Worm (Caenorhabditis elegans): ENCODE data around the gene set-16.

set-16 gene

DNA sequence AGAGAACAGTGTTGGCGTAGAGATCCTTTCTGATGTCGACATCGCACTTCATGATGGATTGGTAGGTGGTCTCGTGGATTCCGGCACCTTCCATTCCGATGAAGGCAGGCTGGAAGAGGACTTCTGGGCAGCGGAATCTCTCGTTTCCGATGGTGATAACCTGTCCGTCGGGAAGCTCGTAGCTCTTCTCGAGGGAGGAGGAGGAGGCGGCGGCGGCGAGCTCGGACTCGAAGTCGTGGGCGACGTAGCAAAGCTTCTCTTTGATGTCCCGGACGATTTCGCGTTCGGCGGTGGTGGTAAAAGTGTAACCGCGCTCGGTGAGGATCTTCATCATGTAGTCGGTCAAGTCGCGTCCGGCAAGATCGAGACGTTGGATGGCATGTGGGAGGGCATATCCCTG is 38.9 kb upstream of the set-16 start:
- TF ChIP-seq efl-1 (optimal IDR thresholded peaks at IDR 0.05) (no peak), efl-1 (GFP tag; optimal IDR thresholded peaks at IDR 0.05 in 1 of 2) (peak in 1 of 2 experiments; percentile 21), hlh-4 (tag; optimal IDR thresholded peaks at IDR 0.05) (no peak)

DNA sequence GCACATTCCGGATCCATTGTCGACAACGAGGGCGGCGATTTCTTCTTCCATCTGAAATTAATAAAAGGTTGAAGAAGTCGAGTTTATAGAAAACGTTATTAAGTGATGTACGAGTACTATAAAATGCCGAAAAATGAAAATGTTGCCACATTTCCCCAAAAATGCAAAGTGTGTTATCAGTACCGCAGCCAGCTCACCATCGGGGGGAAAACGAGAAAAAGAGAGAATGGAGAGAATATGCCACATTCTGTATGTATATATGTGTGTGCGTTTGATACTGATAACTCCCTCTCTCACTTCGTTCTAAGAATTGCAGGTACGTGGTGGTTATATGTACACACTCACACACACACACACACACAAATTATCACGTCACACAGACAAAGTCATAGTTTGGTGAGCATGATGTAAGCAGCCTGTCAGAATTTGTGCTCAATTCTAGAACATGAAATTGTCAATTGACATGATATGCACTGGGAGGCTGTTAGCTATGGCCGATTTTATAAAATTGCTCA is 37.6 kb upstream of the set-16 start, which contains the start of gene act-5:
Gene act-5 (minus strand): TSS at position 51 of the 515 bp plus-strand sequence.
- no peak for TF ChIP-seq mef-2 (tag; optimal IDR thresholded peaks at IDR 0.05)
- no peak for TF ChIP-seq efl-1 (optimal IDR thresholded peaks at IDR 0.05)
- TF ChIP-seq efl-1 (GFP tag; optimal IDR thresholded peaks at IDR 0.05 in 1 of 2): peak in 1 of 2 experiments; percentile 76
- peak; percentile 26 for TF ChIP-seq nhr-71 (tag; optimal IDR thresholded peaks at IDR 0.05)
- TF ChIP-seq snpc-4 (tag; optimal IDR thresholded peaks at IDR 0.05): no peak
- TF ChIP-seq nhr-76 (tag; optimal IDR thresholded peaks at IDR 0.05): no peak
- TF ChIP-seq nhr-77 (tag; optimal IDR thresholded peaks at IDR 0.05): no peak
- peak in 1 of 2 experiments; percentile 30 for TF ChIP-seq mdl-1 (tag; optimal IDR thresholded peaks at IDR 0.05)
- TF ChIP-seq isw-1 (GFP tag; IDR thresholded peaks at IDR 0.05): no peak
- TF ChIP-seq egl-13 (tag; optimal IDR thresholded peaks at IDR 0.05): no peak
- TF ChIP-seq xbp-1 (tag; optimal IDR thresholded peaks at IDR 0.05): no peak
- peak; percentile 48 for TF ChIP-seq nhr-85 (tag)
- TF ChIP-seq mab-9 (GFP tag; IDR thresholded peaks at IDR 0.05): no peak
- no peak for TF ChIP-seq snu-23 (GFP tag; optimal IDR thresholded peaks at IDR 0.05)
- peak; percentile 79 for TF ChIP-seq pqm-1 (tag; optimal IDR thresholded peaks at IDR 0.05)
- peak; percentile 3 for TF ChIP-seq pax-3 (tag; optimal IDR thresholded peaks at IDR 0.05)
- no peak for TF ChIP-seq nhr-11 (tag; optimal IDR thresholded peaks at IDR 0.05)
- no peak for TF ChIP-seq hlh-4 (tag; optimal IDR thresholded peaks at IDR 0.05)
- TF ChIP-seq lin-14 (GFP tag; optimal IDR thresholded peaks at IDR 0.05): peak; percentile 23
- no peak for TF ChIP-seq hlh-17 (GFP tag; optimal IDR thresholded peaks at IDR 0.05; ENCODE audit: borderline replicate concordance)
- TF ChIP-seq ceh-63 (GFP tag; optimal IDR thresholded peaks at IDR 0.05): no peak
- TF ChIP-seq ceh-88 (GFP tag; IDR thresholded peaks at IDR 0.05): no peak
- no peak for TF ChIP-seq Y116A8C.19 (tag; optimal IDR thresholded peaks at IDR 0.05; ENCODE audit: borderline replicate concordance)
- peak in 1 of 2 experiments; percentile 71 for TF ChIP-seq lin-35 (GFP tag; optimal IDR thresholded peaks at IDR 0.05)
- no peak for TF ChIP-seq F16B12.6 (tag; optimal IDR thresholded peaks at IDR 0.05)
- TF ChIP-seq dsc-1 (tag; optimal IDR thresholded peaks at IDR 0.05): no peak
- TF ChIP-seq nhr-28 (tag; optimal IDR thresholded peaks at IDR 0.05): no peak
- no peak for TF ChIP-seq lin-13 (GFP tag; optimal IDR thresholded peaks at IDR 0.05)
- TF ChIP-seq fkh-8 (tag; optimal IDR thresholded peaks at IDR 0.05): no peak
- peak; percentile 30 for TF ChIP-seq nhr-90 (tag; optimal IDR thresholded peaks at IDR 0.05; ENCODE audit: poor library complexity)
- peak; percentile 17 for TF ChIP-seq jun-1 (tag; optimal IDR thresholded peaks at IDR 0.05)
- TF ChIP-seq skn-1 (tag; optimal IDR thresholded peaks at IDR 0.05): no peak
- TF ChIP-seq ceh-82 (tag; optimal IDR thresholded peaks at IDR 0.05): no peak
- no peak for TF ChIP-seq fkh-4 (tag; optimal IDR thresholded peaks at IDR 0.05; ENCODE audit: borderline replicate concordance)
- no peak for TF ChIP-seq alr-1 (tag; optimal IDR thresholded peaks at IDR 0.05; ENCODE audit: borderline replicate concordance)
- no peak for TF ChIP-seq nhr-19 (GFP tag; conservative IDR thresholded peaks at IDR 0.05)
- no peak for TF ChIP-seq sup-37 (GFP tag; optimal IDR thresholded peaks at IDR 0.05)
- TF ChIP-seq elt-2 (tag; optimal IDR thresholded peaks at IDR 0.05): peak; percentile 91
- no peak for TF ChIP-seq rnt-1 (tag; optimal IDR thresholded peaks at IDR 0.05)

DNA sequence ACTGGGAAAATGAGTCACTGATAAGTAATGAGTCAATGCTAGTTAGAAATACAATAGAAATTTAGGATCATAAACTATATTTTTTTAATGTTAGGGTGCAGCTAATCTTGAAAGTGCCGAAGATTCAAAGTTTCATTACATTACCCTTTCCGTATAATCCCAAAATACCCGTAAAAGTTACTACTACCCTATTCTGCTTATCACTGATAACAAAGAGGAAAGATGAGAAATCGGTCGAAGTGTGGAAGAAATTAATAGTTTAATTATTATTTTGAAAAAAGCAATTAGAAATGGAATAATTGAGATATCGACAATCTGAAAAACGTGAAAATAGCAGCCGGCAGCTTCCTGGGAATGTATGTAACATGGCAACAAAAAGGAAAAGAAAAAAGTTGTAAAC is 36.9 kb upstream of the set-16 start:
- TF ChIP-seq snu-23 (GFP tag; optimal IDR thresholded peaks at IDR 0.05) (no peak), mdl-1 (tag; optimal IDR thresholded peaks at IDR 0.05) (no peak), jun-1 (tag; optimal IDR thresholded peaks at IDR 0.05) (no peak), fos-1 (tag; optimal IDR thresholded peaks at IDR 0.05) (no peak), ceh-88 (GFP tag; IDR thresholded peaks at IDR 0.05) (no peak), snpc-4 (tag; optimal IDR thresholded peaks at IDR 0.05) (no peak), isw-1 (GFP tag; IDR thresholded peaks at IDR 0.05) (no peak), ztf-11 (tag; optimal IDR thresholded peaks at IDR 0.05) (no peak), nhr-71 (tag; optimal IDR thresholded peaks at IDR 0.05) (no peak), alr-1 (tag; optimal IDR thresholded peaks at IDR 0.05; ENCODE audit: borderline replicate concordance) (no peak), nhr-77 (tag; optimal IDR thresholded peaks at IDR 0.05) (no peak)
